Worm (Caenorhabditis elegans) whole organism, young adult: ENCODE measurements around the gene srlf-36.

ENCODE experiments used
- B0336.3 ChIP-seq: fragments of 200-800 bp; sonication (Bioruptor generic); IDR thresholded peaks from 2 replicates; pipeline ENCODE4 v1.3.6; 2022; ENCODE audit warnings: missing genetic modification characterization, missing compliant biosample characterization
- F23B12.7 ChIP-seq: sonication (generic microtip); optimal IDR thresholded peaks from 2 replicates; lab custom pipeline; 2017; ENCODE audit warnings: missing genetic modification characterization, mild to moderate bottlenecking, missing compliant biosample characterization, antibody characterized with exemption, moderate library complexity; ENCODE audit not compliant: insufficient read depth
- F33H1.4 ChIP-seq: fragments of 200-800 bp; sonication (Bioruptor generic); IDR thresholded peaks from 2 replicates; pipeline ENCODE4 v1.3.6; 2022; ENCODE audit warnings: missing genetic modification reagents, missing genetic modification characterization, missing compliant biosample characterization
- F57A8.1 ChIP-seq: fragments of 200-800 bp; sonication (Bioruptor generic); optimal IDR thresholded peaks from 2 replicates; lab custom pipeline; 2018; ENCODE audit warnings: mild to moderate bottlenecking, missing genetic modification characterization, moderate library complexity, missing compliant biosample characterization
- T07F8.4 ChIP-seq: sonication (generic microtip); optimal IDR thresholded peaks from 2 replicates; lab custom pipeline; 2016; ENCODE audit warnings: mild to moderate bottlenecking, missing genetic modification characterization, moderate library complexity, missing compliant biosample characterization
- Y53F4B.3 ChIP-seq: fragments of 200-800 bp; sonication (Bioruptor generic); IDR thresholded peaks from 2 replicates; pipeline ENCODE4 v1.3.6; 2022; ENCODE audit warnings: missing genetic modification reagents, missing genetic modification characterization, missing compliant biosample characterization
- Y56A3A.18 ChIP-seq: fragments of 200-800 bp; sonication (Bioruptor generic); IDR thresholded peaks from 2 replicates; pipeline ENCODE4 v1.3.6; 2022; ENCODE audit warnings: missing genetic modification reagents, missing genetic modification characterization, missing compliant biosample characterization
- attf-3 ChIP-seq: fragments of 200-800 bp; sonication (Bioruptor generic); conservative IDR thresholded peaks from 2 replicates; pipeline ENCODE4 v1.3.6; 2022; ENCODE audit warnings: missing genetic modification reagents, missing genetic modification characterization, missing compliant biosample characterization
- ceh-58 ChIP-seq: fragments of 200-800 bp; sonication (Bioruptor generic); IDR thresholded peaks from 2 replicates; pipeline ENCODE4 v1.3.6; 2022; ENCODE audit warnings: missing genetic modification characterization, missing compliant biosample characterization
- chd-7 ChIP-seq: sonication (generic microtip); optimal IDR thresholded peaks from 2 replicates; lab custom pipeline; 2016; ENCODE audit warnings: mild to moderate bottlenecking, missing genetic modification characterization, moderate library complexity, missing compliant biosample characterization
- dpff-1 ChIP-seq: sonication (generic microtip); optimal IDR thresholded peaks from 2 replicates; lab custom pipeline; 2017; ENCODE audit warnings: mild to moderate bottlenecking, missing genetic modification characterization, missing compliant biosample characterization
- egl-44 ChIP-seq: fragments of 200-800 bp; sonication (Bioruptor generic); IDR thresholded peaks from 2 replicates; pipeline ENCODE4 v1.3.6; 2022; ENCODE audit warnings: missing genetic modification reagents, missing genetic modification characterization, missing compliant biosample characterization
- egrh-3 ChIP-seq: fragments of 200-800 bp; sonication (Bioruptor generic); IDR thresholded peaks from 2 replicates; pipeline ENCODE4 v1.3.6; 2022; ENCODE audit warnings: missing genetic modification reagents, missing genetic modification characterization, missing compliant biosample characterization
- fkh-3 ChIP-seq: sonication (generic microtip); optimal IDR thresholded peaks from 2 replicates; lab custom pipeline; 2016; ENCODE audit warnings: mild to moderate bottlenecking, missing genetic modification characterization, missing compliant biosample characterization
- hmg-20 ChIP-seq: fragments of 200-800 bp; sonication (Bioruptor generic); IDR thresholded peaks from 2 replicates; pipeline ENCODE4 v1.3.6; 2022; ENCODE audit warnings: missing genetic modification reagents, missing genetic modification characterization, missing compliant biosample characterization
- hsf-1 ChIP-seq: fragments of 200-800 bp; sonication (Bioruptor generic); IDR thresholded peaks from 2 replicates; pipeline ENCODE4 v1.3.6; 2022; ENCODE audit warnings: missing genetic modification reagents, missing genetic modification characterization, missing compliant biosample characterization
- lag-1 ChIP-seq: fragments of 200-800 bp; sonication (Bioruptor generic); IDR thresholded peaks from 2 replicates; pipeline ENCODE4 v1.3.6; 2022; ENCODE audit warnings: missing genetic modification reagents, missing genetic modification characterization, missing compliant biosample characterization
- let-607 ChIP-seq, 2 experiments: fragments of 200-800 bp in 1 of 2; sonication (Bioruptor generic) in 1 of 2; sonication (generic microtip) in 1 of 2; optimal IDR thresholded peaks; 2 replicates each; lab custom pipeline; 2016 to 2018; ENCODE audit warnings: mild to moderate bottlenecking in 2 of 2, missing compliant biosample characterization in 2 of 2, missing genetic modification characterization in 2 of 2, moderate library complexity in 2 of 2, missing genotype in 1 of 2
- lir-1 ChIP-seq: fragments of 200-800 bp; sonication (Bioruptor generic); conservative IDR thresholded peaks from 2 replicates; pipeline ENCODE4 v1.3.6; 2022; ENCODE audit warnings: missing genetic modification reagents, missing genetic modification characterization, missing compliant biosample characterization
- madf-3 ChIP-seq: fragments of 200-800 bp; sonication (Bioruptor generic); IDR thresholded peaks from 2 replicates; pipeline ENCODE4 v1.3.6; 2022; ENCODE audit warnings: missing genetic modification reagents, missing genetic modification characterization, missing compliant biosample characterization
- madf-6 ChIP-seq: fragments of 200-800 bp; sonication (Bioruptor generic); IDR thresholded peaks from 2 replicates; pipeline ENCODE4 v1.3.6; 2022; ENCODE audit warnings: missing genetic modification reagents, missing genetic modification characterization, missing compliant biosample characterization
- mel-28 ChIP-seq: sonication (generic microtip); optimal IDR thresholded peaks from 2 replicates; lab custom pipeline; 2016; ENCODE audit warnings: borderline replicate concordance, mild to moderate bottlenecking, missing genetic modification characterization, missing compliant biosample characterization
- mes-4 ChIP-seq: sonication (generic microtip); optimal IDR thresholded peaks from 2 replicates; lab custom pipeline; 2016; ENCODE audit warnings: missing genotype, missing genetic modification characterization, missing compliant biosample characterization
- nfyb-1 ChIP-seq: fragments of 200-800 bp; sonication (Bioruptor generic); IDR thresholded peaks from 2 replicates; pipeline ENCODE4 v1.3.6; 2022; ENCODE audit warnings: missing genetic modification reagents, missing genetic modification characterization, missing compliant biosample characterization
- nhr-120 ChIP-seq: fragments of 200-800 bp; sonication (Bioruptor generic); IDR thresholded peaks from 2 replicates; pipeline ENCODE4 v1.3.6; 2022; ENCODE audit warnings: missing genetic modification characterization, missing compliant biosample characterization
- nhr-27 ChIP-seq: fragments of 200-800 bp; sonication (Bioruptor generic); optimal IDR thresholded peaks from 2 replicates; lab custom pipeline; 2018; ENCODE audit warnings: mild to moderate bottlenecking, missing genetic modification characterization, moderate library complexity, missing compliant biosample characterization
- nhr-80 ChIP-seq: sonication (generic microtip); optimal IDR thresholded peaks from 2 replicates; lab custom pipeline; 2016; ENCODE audit warnings: missing genetic modification characterization, missing compliant biosample characterization
- pha-4 ChIP-seq: fragments of 150-350 bp; sonication (generic microtip); optimal IDR thresholded peaks from 2 replicates; lab custom pipeline; 2014; ENCODE audit warnings: missing biosample characterization, missing genetic modification reagents, missing genetic modification characterization
- rec-8 ChIP-seq, 2 experiments: sonication (generic microtip); optimal IDR thresholded peaks; 2 replicates each; lab custom pipeline; 2016; ENCODE audit warnings: mild to moderate bottlenecking in 2 of 2, missing genetic modification characterization in 2 of 2, missing genetic modification reagents in 2 of 2, missing genotype in 2 of 2, missing biosample characterization in 1 of 2, missing compliant biosample characterization in 1 of 2, moderate library complexity in 1 of 2
- repo-1 ChIP-seq: sonication (generic microtip); optimal IDR thresholded peaks from 2 replicates; lab custom pipeline; 2017; ENCODE audit warnings: mild to moderate bottlenecking, missing genetic modification characterization, missing compliant biosample characterization
- rpc-1 ChIP-seq, 2 experiments: fragments of 150-350 bp in 1 of 2; sonication (generic microtip) in 1 of 2; optimal IDR thresholded peaks; 2 replicates each; lab custom pipeline; 2014 to 2018; ENCODE audit warnings: missing biosample characterization in 1 of 2, missing genetic modification characterization in 1 of 2, missing genetic modification reagents in 1 of 2, missing genotype in 1 of 2
- sdz-38 ChIP-seq: sonication (generic microtip); optimal IDR thresholded peaks from 2 replicates; lab custom pipeline; 2016; ENCODE audit warnings: missing genotype, missing genetic modification characterization, missing compliant biosample characterization
- snpc-1.1 ChIP-seq: sonication (generic microtip); optimal IDR thresholded peaks from 2 replicates; lab custom pipeline; 2017; ENCODE audit warnings: missing genetic modification characterization, mild to moderate bottlenecking, missing compliant biosample characterization, antibody characterized with exemption, moderate library complexity, missing genotype, missing genetic modification reagents; ENCODE audit not compliant: insufficient read depth
- sptf-2 ChIP-seq: fragments of 200-800 bp; sonication (Bioruptor generic); optimal IDR thresholded peaks from 2 replicates; lab custom pipeline; 2018; ENCODE audit warnings: mild to moderate bottlenecking, missing genetic modification characterization, missing compliant biosample characterization
- tbp1 ChIP-seq: fragments of 200-800 bp; sonication (Bioruptor generic); optimal IDR thresholded peaks from 2 replicates; lab custom pipeline; 2018; ENCODE audit warnings: mild to moderate bottlenecking, missing genetic modification characterization, missing compliant biosample characterization
- tbx-9 ChIP-seq: sonication (generic microtip); optimal IDR thresholded peaks from 2 replicates; lab custom pipeline; 2016; ENCODE audit warnings: borderline replicate concordance, missing genetic modification characterization, inconsistent platforms, missing compliant biosample characterization
- ztf-18 ChIP-seq: sonication (generic microtip); optimal IDR thresholded peaks from 2 replicates; lab custom pipeline; 2016; ENCODE audit warnings: missing genotype, mild to moderate bottlenecking, missing genetic modification characterization, missing compliant biosample characterization

The srlf-36 gene

ce11 chrV:590182-590581, 19.4 kb downstream of the srlf-36 start, which contains the start of gene ZK488.6:
ZK488.6 (plus strand) TSS chrV:590482.
- TF ChIP-seq B0336.3 (no peak), hsf-1 (GFP tag; lab: Robert Waterston, UW) (no peak), hmg-20 (GFP tag; lab: Robert Waterston, UW) (no peak)

ce11 chrV:587818-588217, 21.8 kb downstream of the srlf-36 start, which contains the start of gene K06H6.1:
K06H6.1 (plus strand) TSS chrV:588118.
- TF ChIP-seq sdz-38, result no peak
- TF ChIP-seq F33H1.4 (GFP tag; lab: Robert Waterston, UW), result no peak
- no peak for TF ChIP-seq ceh-58
- no peak for TF ChIP-seq Y53F4B.3 (GFP tag; lab: Robert Waterston, UW)
- TF ChIP-seq rpc-1 (optimal IDR thresholded peaks at IDR 0.05; lab: Kevin White, UChicago), result no peak
- no peak for TF ChIP-seq rpc-1 (tag; optimal IDR thresholded peaks at IDR 0.05; lab: Kevin White, UChicago)
- no peak for TF ChIP-seq rec-8 (tag; optimal IDR thresholded peaks at IDR 0.05; lab: Kevin White, UChicago)
- no peak for TF ChIP-seq lag-1 (GFP tag; lab: Robert Waterston, UW)
- no peak for TF ChIP-seq nhr-120 (GFP tag; lab: Robert Waterston, UW)

- TF ChIP-seq F57A8.1, result no peak
- no peak for TF ChIP-seq nhr-27 (tag; lab: Kevin White, UChicago)
- no peak for TF ChIP-seq repo-1
- no peak for TF ChIP-seq madf-3 (GFP tag; lab: Robert Waterston, UW)
- no peak for TF ChIP-seq snpc-1.1 (tag; lab: Kevin White, UChicago)
- TF ChIP-seq nfyb-1 (GFP tag; lab: Robert Waterston, UW), result no peak
- no peak for TF ChIP-seq tbp1 (GFP tag; lab: Kevin White, UChicago)
- TF ChIP-seq T07F8.4, result no peak
- no peak for TF ChIP-seq let-607 (tag; optimal IDR thresholded peaks at IDR 0.05; lab: Kevin White, UChicago)
- no peak for TF ChIP-seq ztf-18 (tag; lab: Kevin White, UChicago)
These were observed 24.1 kb downstream of the srlf-36 start, which contains the start of gene K06H6.2 for ce11 chrV:585472-585871. K06H6.2 (plus strand) TSS chrV:585772.

- no peak for TF ChIP-seq sptf-2 (GFP tag; lab: Kevin White, UChicago)
- TF ChIP-seq madf-6, result no peak
- no peak for TF ChIP-seq mes-4 (tag; lab: Kevin White, UChicago)
- TF ChIP-seq dpff-1, result no peak
- TF ChIP-seq, all 124 proteins: peak for 0
These were observed 28.0 kb downstream of the srlf-36 start, which contains the start of gene nstp-7 for ce11 chrV:581616-582015. nstp-7 (plus strand) TSS chrV:581916.

- TF ChIP-seq mel-28 (no peak), egl-44 (GFP tag; lab: Robert Waterston, UW) (no peak), F23B12.7 (no peak), pha-4 (tag; lab: Kevin White, UChicago) (no peak), chd-7 (no peak), fkh-3 (tag; lab: Kevin White, UChicago) (no peak), nhr-80 (tag; lab: Kevin White, UChicago) (no peak), lir-1 (GFP tag; lab: Robert Waterston, UW) (no peak), rec-8 (tag; optimal IDR thresholded peaks at IDR 0.05; lab: Kevin White, UChicago) (no peak), Y56A3A.18 (GFP tag; lab: Robert Waterston, UW) (no peak), attf-3 (GFP tag; lab: Robert Waterston, UW) (no peak), repo-1 (no peak), tbx-9 (tag; lab: Kevin White, UChicago) (no peak), egrh-3 (no peak)
These were observed 30.6 kb downstream of the srlf-36 start, which contains the start of gene K06H6.4 for ce11 chrV:578977-579376. K06H6.4 (plus strand) TSS chrV:579277.
